Fruit fly (Drosophila melanogaster): ENCODE data around the gene Gal.

Gal gene

dm6 chr2L:6024345-6024907 is 17.8 kb upstream of the Gal start, which contains the start of gene CG9107 (continued):
- peak; percentile 64 for TF ChIP-seq CG14710 (tag; optimal IDR thresholded peaks at IDR 0.05)
- no peak for TF ChIP-seq CG17361 (GFP tag; IDR thresholded peaks at IDR 0.05)
- no peak for TF ChIP-seq toy (GFP tag; IDR thresholded peaks at IDR 0.05)
- TF ChIP-seq ash1 (GFP tag; optimal IDR thresholded peaks at IDR 0.05): no peak
- no peak for TF ChIP-seq gcm (GFP tag; optimal IDR thresholded peaks at IDR 0.05)
- TF ChIP-seq CG9797 (GFP tag; optimal IDR thresholded peaks at IDR 0.05): peak; percentile 89
- no peak for TF ChIP-seq CG1792 (GFP tag; optimal IDR thresholded peaks at IDR 0.05)
- TF ChIP-seq CG2712 (tag; optimal IDR thresholded peaks at IDR 0.05): peak; percentile 6
- peak; percentile 12 for TF ChIP-seq Ets97D (GFP tag; optimal IDR thresholded peaks at IDR 0.05)
- TF ChIP-seq CG17829 (tag; optimal IDR thresholded peaks at IDR 0.05): peak; percentile 36
- TF ChIP-seq phol (tag; optimal IDR thresholded peaks at IDR 0.05): peak; percentile 63
- no peak for TF ChIP-seq otp (GFP tag; IDR thresholded peaks at IDR 0.05)
- 0 out of 3 replicates have a peak, but pooled peaks have one; percentile 38 for TF ChIP-seq CG34422 (GFP tag; IDR thresholded peaks at IDR 0.05)
- TF ChIP-seq H15 (GFP tag; IDR thresholded peaks at IDR 0.05): no peak
- TF ChIP-seq CG10366 (GFP tag; IDR thresholded peaks at IDR 0.05): no peak
- no peak for TF ChIP-seq Drgx (GFP tag; IDR thresholded peaks at IDR 0.05)
- no peak for TF ChIP-seq lmd (GFP tag; IDR thresholded peaks at IDR 0.05)
- peak; percentile 42; the same call in 1 of the 3 replicates for TF ChIP-seq ci (GFP tag; IDR thresholded peaks at IDR 0.05)
- no peak for TF ChIP-seq Spps (tag; optimal IDR thresholded peaks at IDR 0.05)
- TF ChIP-seq Doc3 (GFP tag; IDR thresholded peaks at IDR 0.05; ENCODE audit: partially characterized antibody): no peak
- TF ChIP-seq MTF-1 (GFP tag; optimal IDR thresholded peaks at IDR 0.05; ENCODE audit: borderline replicate concordance): no peak
- peak; percentile 92 for TF ChIP-seq dm (GFP tag; optimal IDR thresholded peaks at IDR 0.05)
- no peak for TF ChIP-seq eve (GFP tag; optimal IDR thresholded peaks at IDR 0.05)
- no peak for TF ChIP-seq gsb-n (tag; optimal IDR thresholded peaks at IDR 0.05)
- no peak for TF ChIP-seq Hsf (GFP tag; optimal IDR thresholded peaks at IDR 0.05)
- TF ChIP-seq Ssrp (tag; optimal IDR thresholded peaks at IDR 0.05): no peak
- peak; percentile 58 for TF ChIP-seq CG17186 (GFP tag; optimal IDR thresholded peaks at IDR 0.05)
- TF ChIP-seq Lhr (GFP tag; optimal IDR thresholded peaks at IDR 0.05): peak; percentile 25
- TF ChIP-seq CG12219 (GFP tag; optimal IDR thresholded peaks at IDR 0.05): no peak
- no peak for TF ChIP-seq sima (GFP tag; optimal IDR thresholded peaks at IDR 0.05)
- TF ChIP-seq CG31441 (GFP tag; IDR thresholded peaks at IDR 0.05): 0 out of 2 replicates have a peak, but pooled peaks have one; percentile 11
- no peak for TF ChIP-seq grau (tag; optimal IDR thresholded peaks at IDR 0.05)
- TF ChIP-seq nerfin-1 (tag; optimal IDR thresholded peaks at IDR 0.05): no peak
- peak; percentile 47 for TF ChIP-seq CG4617 (GFP tag; optimal IDR thresholded peaks at IDR 0.05; ENCODE audit: borderline replicate concordance)
- TF ChIP-seq al (GFP tag; IDR thresholded peaks at IDR 0.05): no peak
- TF ChIP-seq lilli (GFP tag; optimal IDR thresholded peaks at IDR 0.05): no peak
- no peak for TF ChIP-seq CG2116 (GFP tag; optimal IDR thresholded peaks at IDR 0.05)
- no peak for TF ChIP-seq Ravus (GFP tag; IDR thresholded peaks at IDR 0.05)
- TF ChIP-seq so (GFP tag; IDR thresholded peaks at IDR 0.05): no peak
- peak; percentile 32; the same call in 1 of the 2 replicates for TF ChIP-seq CG13287 (GFP tag; IDR thresholded peaks at IDR 0.05; ENCODE audit: partially characterized antibody)
- no peak for TF ChIP-seq prd (optimal IDR thresholded peaks at IDR 0.05)
- no peak for TF ChIP-seq prd (GFP tag; IDR thresholded peaks at IDR 0.05)
- TF ChIP-seq fru (optimal IDR thresholded peaks at IDR 0.05): no peak
- no peak for TF ChIP-seq CG13424 (tag; optimal IDR thresholded peaks at IDR 0.05)
- peak; percentile 36 for TF ChIP-seq D19A (tag; optimal IDR thresholded peaks at IDR 0.05)
- TF ChIP-seq CG3995 (GFP tag; optimal IDR thresholded peaks at IDR 0.05): no peak
- TF ChIP-seq CG18619 (GFP tag; optimal IDR thresholded peaks at IDR 0.05): no peak
- TF ChIP-seq zfh2 (GFP tag; optimal IDR thresholded peaks at IDR 0.05): no peak
- TF ChIP-seq E2f1 (GFP tag; IDR thresholded peaks at IDR 0.05): no peak
- no peak for TF ChIP-seq CG42726 (GFP tag; IDR thresholded peaks at IDR 0.05; ENCODE audit: partially characterized antibody)
- no peak for TF ChIP-seq tx (GFP tag; optimal IDR thresholded peaks at IDR 0.05)
- TF ChIP-seq HLHmδ (GFP tag; optimal IDR thresholded peaks at IDR 0.05): no peak

Data from whole organism, embryonic.